Fruit fly (Drosophila melanogaster) Kc167 (cell line): ENCODE measurements around the gene CG12155.

Source experiments
- Myc ChIP-seq: fragments of >200 bp; optimal IDR thresholded peaks from 2 replicates; lab custom pipeline; 2017; ENCODE audit warnings: missing external identifiers
- insv ChIP-seq: fragments of >200 bp; optimal IDR thresholded peaks from 3 replicates; lab custom pipeline; 2018; ENCODE audit warnings: missing external identifiers
- ttk ChIP-seq: sonication (Bioruptor generic); optimal IDR thresholded peaks from 2 replicates; lab custom pipeline; 2017; ENCODE audit warnings: missing external identifiers

DNA sequence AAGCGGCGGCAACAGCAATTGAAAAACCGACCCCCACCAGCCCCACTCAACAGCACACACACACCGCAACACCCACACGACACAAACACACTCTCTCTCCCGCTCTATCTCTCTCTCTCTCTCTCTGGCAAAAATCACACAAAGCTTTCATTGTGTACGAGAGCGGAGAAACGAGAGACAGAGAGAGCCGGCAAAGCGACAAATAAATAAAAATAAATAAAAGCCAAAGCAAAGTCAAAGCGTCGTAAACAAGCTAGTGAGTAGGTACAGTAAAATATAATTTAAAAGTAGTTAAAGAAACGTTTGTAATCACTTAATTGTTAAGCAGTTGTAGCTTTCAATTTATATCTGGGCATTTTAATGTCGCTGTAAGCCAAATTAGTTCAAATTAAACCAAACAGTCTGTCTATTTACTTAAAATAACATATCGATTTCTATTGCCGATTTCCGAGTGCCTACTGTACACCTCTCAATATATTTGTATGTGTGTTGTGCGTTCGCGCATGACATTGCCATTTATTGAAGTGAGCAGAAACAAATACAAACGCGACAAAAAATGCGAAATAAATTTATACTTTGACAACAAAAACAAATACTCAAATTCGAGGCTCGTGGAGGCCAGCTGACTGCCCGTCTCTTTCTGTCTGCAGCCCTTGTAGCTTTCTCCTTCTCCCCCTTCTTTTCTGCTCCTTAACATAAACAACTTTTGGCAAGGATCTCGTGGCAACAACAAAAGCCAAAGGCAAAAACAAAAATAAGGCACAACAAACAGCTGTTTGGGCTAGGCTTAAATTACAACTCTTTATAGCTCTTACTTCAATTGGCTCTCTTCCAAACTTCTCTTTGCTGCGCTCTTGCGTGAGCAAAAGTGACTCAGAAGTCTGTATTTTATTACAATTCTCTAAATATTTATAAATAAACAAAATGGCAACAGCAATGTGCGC is 31.6 kb upstream of the CG12155 start:
- TF ChIP-seq Myc (lab: Kevin White, UChicago) (no peak), ttk (lab: Kevin White, UChicago) (no peak), insv (lab: Kevin White, UChicago) (no peak)
